Fruit fly (Drosophila melanogaster): ENCODE data around the gene Sirt4.

The Sirt4 gene

DNA sequence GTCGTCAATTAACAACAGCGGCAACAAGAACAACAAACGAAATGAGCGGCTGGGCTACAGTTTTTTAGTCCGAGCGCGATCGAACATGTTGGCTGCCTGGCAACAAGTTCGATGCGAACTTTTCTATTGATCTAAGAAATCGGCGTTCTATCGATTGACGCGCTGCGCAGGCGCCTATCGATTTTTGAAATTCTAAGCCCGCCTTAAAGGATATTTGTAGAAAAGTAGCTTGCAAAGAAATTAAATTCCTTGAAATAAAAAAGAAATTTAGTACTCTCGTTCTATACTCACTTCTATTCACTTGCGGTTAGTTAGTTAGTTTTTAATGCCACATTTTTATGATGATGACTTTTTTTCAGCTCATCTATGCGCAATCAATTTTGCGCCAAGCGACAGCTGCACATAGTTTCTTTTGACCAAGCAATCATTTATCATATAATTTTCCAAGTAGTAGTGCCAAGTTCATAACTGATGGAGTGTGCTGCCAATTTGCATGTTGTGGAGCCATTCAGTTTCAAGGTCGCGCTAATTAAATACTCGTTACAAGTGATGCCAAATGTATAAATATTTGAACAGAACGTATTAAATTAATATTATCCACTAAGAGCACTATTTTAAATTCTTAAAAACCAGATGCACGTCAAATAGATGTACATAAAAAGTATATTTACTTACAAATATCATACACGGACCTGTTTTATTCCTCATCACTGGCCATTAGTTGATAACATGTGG, 14.4 kb upstream of the Sirt4 start, which contains the start of the genes Tre1 and Gr5a:
Gene Tre1 (minus strand): TSS at position 45 of the 735 bp plus-strand sequence.
Gene Gr5a (plus strand): TSS at position 685 of the 735 bp plus-strand sequence.
- TF ChIP-seq CTCF (optimal IDR thresholded peaks at IDR 0.05) (no peak), CG8478 (optimal IDR thresholded peaks at IDR 0.05) (no peak)

DNA sequence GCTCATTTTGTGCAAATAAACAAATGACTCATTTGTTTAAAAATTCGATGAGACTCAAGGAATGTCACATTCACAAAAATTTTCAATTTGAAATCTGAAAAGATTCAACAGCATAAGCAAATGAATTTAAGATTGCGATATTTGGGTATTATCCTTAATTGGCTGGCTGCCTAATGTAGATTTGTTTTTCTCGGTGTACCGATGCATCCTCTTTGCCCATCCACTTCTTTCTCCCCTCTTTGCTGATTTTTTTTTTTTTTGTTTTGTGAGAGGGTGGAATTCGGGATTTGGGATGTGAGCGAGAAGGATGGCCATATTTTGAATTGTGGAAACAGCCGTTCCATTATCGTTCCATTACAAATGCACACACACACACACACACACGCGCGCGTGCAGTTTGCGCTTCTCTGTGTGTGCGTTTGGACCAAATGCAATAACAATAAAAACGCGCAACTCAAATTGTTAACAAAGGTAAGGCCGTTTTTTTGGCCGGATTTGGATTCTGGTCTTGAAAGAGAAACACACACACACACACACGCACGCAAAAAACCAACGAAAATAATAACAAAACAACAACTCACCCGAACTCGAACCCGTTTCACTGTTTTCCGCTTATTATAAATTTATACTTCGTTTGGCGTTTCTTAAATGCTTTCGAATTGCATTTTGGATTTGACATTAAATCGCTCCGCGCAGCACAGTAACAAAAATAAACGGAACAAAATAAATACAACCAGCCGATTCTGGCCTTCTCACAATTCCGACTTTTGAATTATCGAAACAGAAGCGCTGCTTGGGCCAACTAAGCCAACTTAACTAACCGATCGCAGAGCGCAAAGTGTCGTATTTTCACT, 13.6 kb upstream of the Sirt4 start:
- no peak for TF ChIP-seq CTCF (optimal IDR thresholded peaks at IDR 0.05)
- no peak for TF ChIP-seq CG8478 (optimal IDR thresholded peaks at IDR 0.05)

- TF ChIP-seq CG8478 (optimal IDR thresholded peaks at IDR 0.05) (no peak), CTCF (optimal IDR thresholded peaks at IDR 0.05) (no peak)
These were observed 12.4 kb upstream of the Sirt4 start for dm6 chrX:5678178-5678470.

- no peak for TF ChIP-seq CTCF (optimal IDR thresholded peaks at IDR 0.05)
- TF ChIP-seq CG8478 (optimal IDR thresholded peaks at IDR 0.05): no peak
These were observed 11.8 kb upstream of the Sirt4 start for dm6 chrX:5677400-5678177.

- TF ChIP-seq CTCF (optimal IDR thresholded peaks at IDR 0.05) (no peak), CG8478 (optimal IDR thresholded peaks at IDR 0.05) (no peak)
These were observed 11.1 kb upstream of the Sirt4 start for dm6 chrX:5676855-5677254.

- no peak for TF ChIP-seq CTCF (optimal IDR thresholded peaks at IDR 0.05)
- no peak for TF ChIP-seq CG8478 (optimal IDR thresholded peaks at IDR 0.05)
These were observed 6.7 kb upstream of the Sirt4 start, which contains the start of gene RpL35 for dm6 chrX:5672243-5673051. Gene RpL35, plus strand, starts transcription at chrX:5672401.

- TF ChIP-seq CG8478 (optimal IDR thresholded peaks at IDR 0.05) (no peak), CTCF (optimal IDR thresholded peaks at IDR 0.05) (peak in 1 of 2 experiments; percentile 16)
These were observed 5.8 kb upstream of the Sirt4 start, which contains the start of gene Rab18 for dm6 chrX:5671537-5672029. Gene Rab18, minus strand, starts transcription at chrX:5671812.

dm6 chrX:5664222-5664621, 1.5 kb downstream of the Sirt4 start:
- TF ChIP-seq CG8478 (optimal IDR thresholded peaks at IDR 0.05) (no peak), CTCF (optimal IDR thresholded peaks at IDR 0.05) (no peak)

DNA sequence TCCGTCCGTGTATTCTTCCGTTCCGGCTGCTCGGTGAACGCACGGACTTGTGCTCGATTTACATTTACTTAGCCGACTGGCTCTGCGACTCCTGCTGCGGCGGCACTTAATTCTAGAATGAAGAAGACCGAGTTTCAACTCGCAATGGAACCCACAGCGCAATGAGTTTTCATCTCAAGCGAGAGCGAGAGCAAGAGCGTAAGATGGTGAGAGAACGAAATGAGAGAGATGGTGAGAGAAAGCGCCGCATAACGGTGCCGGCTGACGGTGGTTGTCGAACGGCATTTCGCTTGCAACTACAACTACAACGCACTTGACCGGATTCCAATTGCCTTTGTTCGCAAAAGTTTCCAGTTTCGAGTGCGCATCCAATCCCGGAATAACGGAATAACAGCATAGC, 3.0 kb downstream of the Sirt4 start, which contains the start of gene OtopLc:
Gene OtopLc (minus strand): TSS at position 101 of the 400 bp plus-strand sequence.
- TF ChIP-seq CTCF (optimal IDR thresholded peaks at IDR 0.05) (no peak), CG8478 (optimal IDR thresholded peaks at IDR 0.05) (no peak)

DNA sequence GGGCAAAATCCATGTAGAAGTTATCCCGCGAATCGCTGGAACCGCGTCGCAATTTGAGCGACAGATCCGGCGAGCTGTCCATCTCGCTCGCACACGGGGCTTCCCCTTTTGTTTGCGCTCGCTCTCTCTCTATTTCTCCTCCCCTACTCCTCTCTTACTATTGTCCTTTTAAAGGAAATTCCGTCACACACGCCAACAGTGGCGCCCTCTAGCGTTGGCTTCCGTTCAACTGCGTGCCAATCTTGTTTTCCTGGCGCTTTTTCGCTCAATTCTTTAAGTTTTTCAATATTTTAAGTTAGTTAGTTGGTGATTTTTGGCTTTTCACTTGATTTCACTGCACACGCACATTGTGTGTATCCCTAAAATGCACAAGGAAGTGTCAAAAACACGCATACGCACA, 3.8 kb downstream of the Sirt4 start:
- TF ChIP-seq CG8478 (optimal IDR thresholded peaks at IDR 0.05) (no peak), CTCF (optimal IDR thresholded peaks at IDR 0.05) (peak; percentile 78 to 79)

- TF ChIP-seq CG8478 (optimal IDR thresholded peaks at IDR 0.05): no peak
- TF ChIP-seq CTCF (optimal IDR thresholded peaks at IDR 0.05): no peak
These were observed 15.7 kb downstream of the Sirt4 start for dm6 chrX:5649998-5650397.

DNA sequence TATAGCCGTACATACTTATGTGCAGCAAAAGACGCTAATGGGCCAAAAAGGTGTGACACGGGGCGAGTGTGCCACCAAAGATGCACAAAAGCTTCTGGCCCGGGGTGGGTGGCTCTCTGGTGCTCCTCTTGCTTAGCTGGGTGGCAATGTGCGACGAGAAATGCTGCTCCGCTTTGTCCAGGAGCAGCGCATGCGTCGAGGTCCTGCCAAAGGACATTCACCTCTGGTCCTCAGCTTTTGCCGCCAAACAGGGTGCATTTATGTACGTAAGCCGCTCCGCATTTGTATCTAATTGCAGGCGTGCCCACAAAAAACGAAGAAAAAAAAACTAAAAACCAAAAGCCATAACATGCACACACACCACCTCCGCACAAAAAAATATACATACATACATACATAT, 16.4 kb downstream of the Sirt4 start:
- no peak for TF ChIP-seq CG8478 (optimal IDR thresholded peaks at IDR 0.05)
- no peak for TF ChIP-seq CTCF (optimal IDR thresholded peaks at IDR 0.05)

- no peak for TF ChIP-seq CG8478 (optimal IDR thresholded peaks at IDR 0.05)
- no peak for TF ChIP-seq CTCF (optimal IDR thresholded peaks at IDR 0.05)
These were observed 17.2 kb downstream of the Sirt4 start, which contains the start of gene OtopLa for dm6 chrX:5648437-5648959. Gene OtopLa, minus strand, starts transcription at chrX:5648487.

DNA sequence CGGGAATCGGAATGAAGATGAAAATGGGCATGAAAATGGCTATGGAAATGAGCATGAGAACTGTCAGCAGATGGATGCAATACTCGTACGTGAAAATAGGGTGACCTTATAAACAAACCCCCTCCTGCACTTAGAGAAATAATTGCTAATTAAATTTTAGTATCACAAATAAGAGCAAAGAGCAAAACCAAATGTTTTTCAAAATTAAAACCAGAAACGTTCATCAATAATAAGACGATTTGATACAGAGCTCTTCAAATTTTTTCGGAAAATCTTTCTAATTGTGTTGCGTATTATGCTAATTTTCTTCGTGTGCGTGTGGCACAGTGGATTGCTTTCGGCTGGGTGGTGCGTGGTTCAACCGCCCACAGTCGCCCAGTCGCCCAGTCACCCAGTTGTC, 19.5 kb downstream of the Sirt4 start:
- no peak for TF ChIP-seq CG8478 (optimal IDR thresholded peaks at IDR 0.05)
- TF ChIP-seq CTCF (optimal IDR thresholded peaks at IDR 0.05): no peak

Data from S2 (cell line).